Fruit fly (Drosophila melanogaster) whole organism, embryonic: Measurements from ENCODE around the gene slif.

Experiments used
- Abd-B ChIP-seq: fragments of 200-800 bp; sonication (Bioruptor generic); optimal IDR thresholded peaks from 2 replicates; lab custom pipeline; 2018; ENCODE audit warnings: missing biosample characterization, mild to moderate bottlenecking, missing genetic modification characterization, moderate library complexity
- Atf3 ChIP-seq: fragments of 200-800 bp; sonication (Bioruptor generic); optimal IDR thresholded peaks from 3 replicates; lab custom pipeline; 2016; ENCODE audit warnings: missing biosample characterization, missing genetic modification characterization
- B-H2 ChIP-seq: fragments of 200-800 bp; sonication (Bioruptor generic); optimal IDR thresholded peaks from 2 replicates; lab custom pipeline; 2018; ENCODE audit warnings: missing biosample characterization, mild to moderate bottlenecking, missing genetic modification characterization
- CG10209 ChIP-seq: fragments of 200-800 bp; sonication (Bioruptor generic); optimal IDR thresholded peaks from 3 replicates; lab custom pipeline; 2017; ENCODE audit warnings: missing biosample characterization, mild to moderate bottlenecking, missing genetic modification characterization, missing genetic modification reagents
- CG10979 ChIP-seq: fragments of 200-800 bp; sonication (Bioruptor generic); optimal IDR thresholded peaks from 2 replicates; lab custom pipeline; 2018; ENCODE audit warnings: missing biosample characterization, mild to moderate bottlenecking, missing genetic modification characterization, moderate library complexity
- CG12219 ChIP-seq: fragments of 200-800 bp; sonication (Bioruptor generic); optimal IDR thresholded peaks from 3 replicates; lab custom pipeline; 2018; ENCODE audit warnings: missing biosample characterization, mild to moderate bottlenecking, missing genetic modification characterization
- CG16815 ChIP-seq: fragments of 200-800 bp; sonication (Bioruptor generic); optimal IDR thresholded peaks from 3 replicates; lab custom pipeline; 2017; ENCODE audit warnings: missing biosample characterization, mild to moderate bottlenecking, missing genetic modification characterization
- CG17328 ChIP-seq: fragments of 200-800 bp; sonication (Bioruptor generic); IDR thresholded peaks from 2 replicates; pipeline ENCODE4 v1.3.6; 2022; ENCODE audit warnings: missing biosample characterization, missing genetic modification characterization
- CG17359 ChIP-seq: fragments of 200-800 bp; sonication (Bioruptor generic); optimal IDR thresholded peaks from 3 replicates; lab custom pipeline; 2018; ENCODE audit warnings: missing biosample characterization, mild to moderate bottlenecking, missing genetic modification characterization, moderate library complexity
- CG30431 ChIP-seq: fragments of 200-800 bp; sonication (Bioruptor generic); optimal IDR thresholded peaks from 2 replicates; lab custom pipeline; 2017; ENCODE audit warnings: missing biosample characterization, missing genetic modification characterization
- CG3847 ChIP-seq: fragments of 200-800 bp; sonication (Bioruptor generic); IDR thresholded peaks from 2 replicates; pipeline ENCODE4 v1.3.6; 2022; ENCODE audit warnings: missing biosample characterization, missing genetic modification characterization
- CG4360 ChIP-seq: fragments of 200-800 bp; sonication (Bioruptor generic); IDR thresholded peaks from 2 replicates; pipeline ENCODE4 v1.3.6; 2022; ENCODE audit warnings: missing biosample characterization, missing genetic modification characterization
- CG6175 ChIP-seq: fragments of 200-800 bp; sonication (Bioruptor generic); IDR thresholded peaks from 3 replicates; pipeline ENCODE4 v1.3.6; 2022; ENCODE audit warnings: missing biosample characterization, missing genetic modification characterization
- CG7357 ChIP-seq: fragments of 200-800 bp; sonication (Bioruptor generic); IDR thresholded peaks from 3 replicates; pipeline ENCODE4 v1.3.6; 2022; ENCODE audit warnings: missing biosample characterization, missing genetic modification characterization
- CG8089 ChIP-seq: fragments of 200-800 bp; sonication (Bioruptor generic); optimal IDR thresholded peaks from 3 replicates; lab custom pipeline; 2016; ENCODE audit warnings: missing biosample characterization, missing genetic modification characterization
- CTCF ChIP-seq: fragments of 200-800 bp; sonication (Bioruptor generic); optimal IDR thresholded peaks from 2 replicates; lab custom pipeline; 2017; ENCODE audit warnings: missing biosample characterization, mild to moderate bottlenecking, missing genetic modification characterization, moderate library complexity
- CkIIα-i1 ChIP-seq: fragments of 200-800 bp; sonication (Bioruptor generic); IDR thresholded peaks from 2 replicates; pipeline ENCODE4 v1.3.6; 2022; ENCODE audit warnings: missing biosample characterization, missing genetic modification characterization
- D ChIP-seq, 2 experiments: fragments of 200-800 bp in 1 of 2; fragments of >200 bp in 1 of 2; sonication (Bioruptor generic) in 1 of 2; optimal IDR thresholded peaks; 2 replicates in 1 of 2; 3 replicates in 1 of 2; lab custom pipeline; 2017; ENCODE audit warnings: mild to moderate bottlenecking in 1 of 2, missing biosample characterization in 1 of 2, missing genetic modification characterization in 1 of 2, missing genetic modification reagents in 1 of 2
- D19A ChIP-seq: fragments of 200-800 bp; optimal IDR thresholded peaks from 3 replicates; lab custom pipeline; 2019; ENCODE audit warnings: missing biosample characterization, mild to moderate bottlenecking, missing genetic modification characterization, moderate library complexity
- Dek ChIP-seq: fragments of 200-800 bp; sonication (Bioruptor generic); optimal IDR thresholded peaks from 3 replicates; lab custom pipeline; 2019; ENCODE audit warnings: missing biosample characterization, mild to moderate bottlenecking, missing genetic modification characterization, moderate library complexity
- Dip2 ChIP-seq: fragments of 200-800 bp; sonication (Bioruptor generic); IDR thresholded peaks from 2 replicates; pipeline ENCODE4 v1.3.6; 2022; ENCODE audit warnings: missing biosample characterization, missing genetic modification characterization
- E2f1 ChIP-seq: fragments of 200-800 bp; sonication (Bioruptor generic); IDR thresholded peaks from 2 replicates; pipeline ENCODE4 v1.3.6; 2022; ENCODE audit warnings: missing biosample characterization, missing genetic modification characterization
- Fer2 ChIP-seq: fragments of 200-800 bp; sonication (Bioruptor generic); optimal IDR thresholded peaks from 2 replicates; lab custom pipeline; 2018; ENCODE audit warnings: missing biosample characterization, mild to moderate bottlenecking, missing genetic modification characterization, moderate library complexity
- Jarid2 ChIP-seq: fragments of 200-800 bp; sonication (Bioruptor generic); optimal IDR thresholded peaks from 3 replicates; lab custom pipeline; 2017; ENCODE audit warnings: mild to moderate bottlenecking, missing biosample characterization, missing genetic modification reagents, missing genetic modification characterization
- Lim3 ChIP-seq: fragments of 200-800 bp; sonication (Bioruptor generic); IDR thresholded peaks from 2 replicates; pipeline ENCODE4 v1.3.6; 2022; ENCODE audit warnings: missing biosample characterization, missing genetic modification characterization
- MBD-R2 ChIP-seq: fragments of 200-800 bp; sonication (Bioruptor generic); IDR thresholded peaks from 2 replicates; pipeline ENCODE4 v1.3.6; 2022; ENCODE audit warnings: missing biosample characterization, missing genetic modification characterization
- NC2α ChIP-seq: fragments of 200-800 bp; sonication (Bioruptor generic); optimal IDR thresholded peaks from 2 replicates; lab custom pipeline; 2016; ENCODE audit warnings: missing biosample characterization, missing genetic modification characterization
- NfI ChIP-seq: fragments of 200-800 bp; sonication (Bioruptor generic); optimal IDR thresholded peaks from 3 replicates; lab custom pipeline; 2018; ENCODE audit warnings: missing biosample characterization, mild to moderate bottlenecking, missing genetic modification characterization, moderate library complexity
- Sox100B ChIP-seq: fragments of 200-800 bp; sonication (Bioruptor generic); optimal IDR thresholded peaks from 3 replicates; lab custom pipeline; 2018; ENCODE audit warnings: missing biosample characterization, mild to moderate bottlenecking, missing genetic modification characterization
- ash1 ChIP-seq: fragments of 200-800 bp; sonication (Bioruptor generic); optimal IDR thresholded peaks from 2 replicates; lab custom pipeline; 2018; ENCODE audit warnings: missing biosample characterization, mild to moderate bottlenecking, missing genetic modification characterization
- bab2 ChIP-seq: fragments of 200-800 bp; sonication (Bioruptor generic); optimal IDR thresholded peaks from 2 replicates; lab custom pipeline; 2016; ENCODE audit warnings: missing biosample characterization, missing genetic modification characterization
- ci ChIP-seq: fragments of 200-800 bp; sonication (Bioruptor generic); IDR thresholded peaks from 3 replicates; pipeline ENCODE4 v1.3.6; 2022; ENCODE audit warnings: missing biosample characterization, missing genetic modification characterization
- corto ChIP-seq: fragments of 200-800 bp; sonication (Bioruptor generic); optimal IDR thresholded peaks from 2 replicates; lab custom pipeline; 2016; ENCODE audit warnings: missing biosample characterization, mild to moderate bottlenecking, missing genetic modification characterization, moderate library complexity
- cwo ChIP-seq: fragments of 200-800 bp; sonication (Bioruptor generic); optimal IDR thresholded peaks from 3 replicates; lab custom pipeline; 2017; ENCODE audit warnings: missing biosample characterization, missing genetic modification characterization, mild to moderate bottlenecking, moderate library complexity, missing genetic modification reagents
- danr ChIP-seq: fragments of 200-800 bp; sonication (Bioruptor generic); IDR thresholded peaks from 2 replicates; pipeline ENCODE4 v1.3.6; 2022; ENCODE audit warnings: missing biosample characterization, missing genetic modification characterization
- eve ChIP-seq, 2 experiments: fragments of >200 bp; optimal IDR thresholded peaks; 2 replicates each; lab custom pipeline; 2017; ENCODE audit warnings: missing biosample characterization in 2 of 2, missing genetic modification characterization in 2 of 2
- ftz-f1 ChIP-seq: fragments of 200-800 bp; sonication (Bioruptor generic); optimal IDR thresholded peaks from 2 replicates; lab custom pipeline; 2016; ENCODE audit warnings: missing biosample characterization, missing genetic modification characterization
- inv ChIP-seq: fragments of 200-800 bp; sonication (Bioruptor generic); IDR thresholded peaks from 2 replicates; pipeline ENCODE4 v1.3.6; 2022; ENCODE audit warnings: missing biosample characterization, missing genetic modification characterization; ENCODE audit not compliant: partially characterized antibody
- lilli ChIP-seq: fragments of 200-800 bp; sonication (Bioruptor generic); optimal IDR thresholded peaks from 3 replicates; lab custom pipeline; 2016; ENCODE audit warnings: missing biosample characterization, missing genetic modification characterization
- p53 ChIP-seq: fragments of 200-800 bp; sonication (Bioruptor generic); optimal IDR thresholded peaks from 2 replicates; lab custom pipeline; 2016; ENCODE audit warnings: missing biosample characterization, missing genetic modification characterization
- pb ChIP-seq: fragments of 200-800 bp; sonication (Bioruptor generic); optimal IDR thresholded peaks from 3 replicates; lab custom pipeline; 2016; ENCODE audit warnings: missing biosample characterization, missing genetic modification characterization
- phol ChIP-seq: fragments of 200-800 bp; sonication (Bioruptor generic); optimal IDR thresholded peaks from 3 replicates; lab custom pipeline; 2018; ENCODE audit warnings: missing biosample characterization, mild to moderate bottlenecking, missing genetic modification characterization, moderate library complexity
- pita ChIP-seq: fragments of 200-800 bp; sonication (Bioruptor generic); optimal IDR thresholded peaks from 2 replicates; lab custom pipeline; 2017; ENCODE audit warnings: missing biosample characterization, mild to moderate bottlenecking, missing genetic modification characterization
- pros ChIP-seq: fragments of 200-800 bp; sonication (Bioruptor generic); optimal IDR thresholded peaks from 3 replicates; lab custom pipeline; 2019; ENCODE audit warnings: missing biosample characterization, mild to moderate bottlenecking, missing genetic modification characterization, moderate library complexity
- pum ChIP-seq: fragments of 200-800 bp; sonication (Bioruptor generic); optimal IDR thresholded peaks from 2 replicates; lab custom pipeline; 2016; ENCODE audit warnings: missing biosample characterization, missing genetic modification characterization
- row ChIP-seq: fragments of 200-800 bp; sonication (Bioruptor generic); IDR thresholded peaks from 3 replicates; pipeline ENCODE4 v1.3.6; 2022; ENCODE audit warnings: missing biosample characterization, missing genetic modification characterization
- sna ChIP-seq: fragments of 200-800 bp; sonication (Bioruptor generic); IDR thresholded peaks from 2 replicates; pipeline ENCODE4 v1.3.6; 2022; ENCODE audit warnings: missing biosample characterization, missing genetic modification characterization; ENCODE audit not compliant: partially characterized antibody
- tio ChIP-seq: fragments of 200-800 bp; sonication (Bioruptor generic); optimal IDR thresholded peaks from 2 replicates; lab custom pipeline; 2017; ENCODE audit warnings: missing biosample characterization, missing genetic modification characterization, inconsistent platforms
- tx ChIP-seq: fragments of 200-800 bp; sonication (Bioruptor generic); optimal IDR thresholded peaks from 2 replicates; lab custom pipeline; 2016; ENCODE audit warnings: missing biosample characterization, missing genetic modification characterization
- vvl ChIP-seq: fragments of 200-800 bp; sonication (Bioruptor generic); IDR thresholded peaks from 2 replicates; pipeline ENCODE4 v1.3.6; 2022; ENCODE audit warnings: missing biosample characterization, missing genetic modification characterization

Gene slif

DNA sequence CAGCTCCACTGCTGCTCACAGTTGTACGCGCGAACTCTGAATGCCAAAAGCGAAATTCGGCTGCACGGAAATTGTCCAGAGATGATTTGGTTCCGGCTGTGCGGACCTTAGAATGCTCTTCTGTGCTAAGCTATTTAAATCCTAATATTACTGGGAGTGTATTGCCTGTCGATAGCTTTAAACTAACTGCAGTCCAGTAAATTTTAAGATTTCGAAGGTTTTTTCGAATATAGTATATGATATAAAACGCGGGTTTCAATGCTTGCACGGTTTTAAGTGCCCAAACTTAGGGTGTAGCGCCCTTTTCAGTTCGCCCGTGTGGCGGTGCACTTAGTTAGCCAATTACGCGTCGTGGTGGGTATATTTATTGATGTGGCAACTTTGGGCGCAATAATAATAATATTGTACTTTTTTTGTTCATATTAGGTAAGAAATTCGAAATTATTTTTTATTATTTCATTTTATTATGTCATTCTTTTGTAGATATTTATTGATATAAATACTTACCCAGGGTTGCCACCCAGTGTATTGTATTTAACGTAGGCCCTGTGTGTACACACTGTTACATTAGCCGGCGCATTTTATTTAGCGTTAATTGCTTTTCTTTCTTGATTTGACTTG is 2.0 kb upstream of the slif start, which contains the start of the genes Chro and Ssl1 (continued):
- TF ChIP-seq CG8089 (GFP tag; lab: Kevin White, UChicago) (peak; percentile 100), Dip2 (GFP tag; lab: Robert Waterston, UW) (peak; percentile 84), Atf3 (GFP tag; lab: Kevin White, UChicago) (peak; percentile 100), phol (tag; lab: Kevin White, UChicago) (peak; percentile 100), row (peak; percentile 100), CG6175 (GFP tag; lab: Robert Waterston, UW) (peak; percentile 99), Fer2 (tag; lab: Kevin White, UChicago) (peak; percentile 99), pita (GFP tag; lab: Kevin White, UChicago) (no peak), CG30431 (GFP tag; lab: Kevin White, UChicago) (peak; percentile 100), lilli (GFP tag; lab: Kevin White, UChicago) (peak; percentile 100), CG16815 (peak; percentile 100), CG17359 (tag; lab: Kevin White, UChicago) (peak; percentile 100), corto (GFP tag; lab: Kevin White, UChicago) (peak; percentile 99), eve (GFP tag; optimal IDR thresholded peaks at IDR 0.05; lab: Kevin White, UChicago) (peak; percentile 98 to 100), B-H2 (GFP tag; lab: Kevin White, UChicago) (peak; percentile 97), p53 (GFP tag; lab: Kevin White, UChicago) (peak; percentile 99), CG4360 (GFP tag; lab: Robert Waterston, UW) (peak; percentile 96), cwo (GFP tag; lab: Kevin White, UChicago) (peak; percentile 99), D19A (tag; lab: Kevin White, UChicago) (peak; percentile 99), NfI (GFP tag; lab: Kevin White, UChicago) (peak; percentile 100), pros (GFP tag; lab: Kevin White, UChicago) (peak; percentile 76), Abd-B (GFP tag; lab: Kevin White, UChicago) (peak; percentile 100), ftz-f1 (GFP tag; lab: Kevin White, UChicago) (peak; percentile 97), CG10979 (tag; lab: Kevin White, UChicago) (peak; percentile 100), pum (GFP tag; lab: Kevin White, UChicago) (peak; percentile 100), inv (GFP tag; lab: Robert Waterston, UW) (no peak), CG7357 (GFP tag; lab: Robert Waterston, UW) (peak; percentile 99), ash1 (GFP tag; lab: Kevin White, UChicago) (peak; percentile 98), D (optimal IDR thresholded peaks at IDR 0.05; lab: Kevin White, UChicago) (no peak), D (GFP tag; optimal IDR thresholded peaks at IDR 0.05; lab: Kevin White, UChicago) (peak; percentile 100), Jarid2 (peak; percentile 98), NC2α (GFP tag; lab: Kevin White, UChicago) (peak; percentile 100), CG10209 (peak; percentile 100), pb (GFP tag; lab: Kevin White, UChicago) (peak; percentile 100), E2f1 (GFP tag; lab: Robert Waterston, UW) (peak; percentile 100), CkIIα-i1 (GFP tag; lab: Robert Waterston, UW) (peak; percentile 98), tx (peak; percentile 100), danr (GFP tag; lab: Robert Waterston, UW) (peak; percentile 100), tio (peak; percentile 100), CG12219 (GFP tag; lab: Kevin White, UChicago) (peak; percentile 100), ci (GFP tag; lab: Robert Waterston, UW) (peak; percentile 100), Sox100B (GFP tag; lab: Kevin White, UChicago) (peak; percentile 100), CTCF (peak; percentile 80), Dek (tag; lab: Kevin White, UChicago) (peak; percentile 100), bab2 (GFP tag; lab: Kevin White, UChicago) (peak; percentile 100), CG17328 (GFP tag; lab: Robert Waterston, UW) (peak; percentile 100), MBD-R2 (peak; percentile 99), Lim3 (GFP tag; lab: Robert Waterston, UW) (peak; percentile 100), CG3847 (GFP tag; lab: Robert Waterston, UW) (peak; percentile 100), vvl (GFP tag; lab: Robert Waterston, UW) (peak; percentile 100), sna (GFP tag; lab: Robert Waterston, UW) (peak; percentile 39; the same call in 1 of the 2 replicates)
